Fruit fly (Drosophila melanogaster) whole organism, embryonic: ENCODE results near the gene Gk2.

Experiments
- Atf-2 ChIP-seq: fragments of 200-800 bp; sonication (Bioruptor generic); optimal IDR thresholded peaks from 2 replicates; lab custom pipeline; 2016; ENCODE audit warnings: missing biosample characterization, missing genetic modification characterization
- CG10267 ChIP-seq: fragments of 200-800 bp; sonication (Bioruptor generic); optimal IDR thresholded peaks from 2 replicates; lab custom pipeline; 2018; ENCODE audit warnings: missing biosample characterization, mild to moderate bottlenecking, missing genetic modification characterization, moderate library complexity
- CG10462 ChIP-seq: fragments of 200-800 bp; sonication (Bioruptor generic); optimal IDR thresholded peaks from 2 replicates; lab custom pipeline; 2016; ENCODE audit warnings: missing biosample characterization, missing genetic modification characterization
- CG12104 ChIP-seq: fragments of 200-800 bp; sonication (Bioruptor generic); optimal IDR thresholded peaks from 3 replicates; lab custom pipeline; 2016; ENCODE audit warnings: missing biosample characterization, missing genetic modification characterization
- CG12769 ChIP-seq: fragments of 200-800 bp; sonication (Bioruptor generic); optimal IDR thresholded peaks from 2 replicates; lab custom pipeline; 2019; ENCODE audit warnings: missing biosample characterization, mild to moderate bottlenecking, missing genetic modification characterization, moderate library complexity
- CG12942 ChIP-seq: fragments of 200-800 bp; sonication (Bioruptor generic); optimal IDR thresholded peaks from 3 replicates; lab custom pipeline; 2016; ENCODE audit warnings: missing biosample characterization, missing genetic modification characterization
- CG18011 ChIP-seq: fragments of 200-800 bp; sonication (Bioruptor generic); optimal IDR thresholded peaks from 2 replicates; lab custom pipeline; 2017; ENCODE audit warnings: missing biosample characterization, missing genetic modification characterization, mild to moderate bottlenecking, moderate library complexity, missing genotype
- CG31365 ChIP-seq: fragments of 200-800 bp; sonication (Bioruptor generic); optimal IDR thresholded peaks from 2 replicates; lab custom pipeline; 2018; ENCODE audit warnings: missing biosample characterization, mild to moderate bottlenecking, missing genetic modification characterization
- CG6683 ChIP-seq: fragments of 200-800 bp; sonication (Bioruptor generic); optimal IDR thresholded peaks from 2 replicates; lab custom pipeline; 2017; ENCODE audit warnings: missing biosample characterization, mild to moderate bottlenecking, missing genetic modification characterization, missing genetic modification reagents
- CG6791 ChIP-seq: fragments of 200-800 bp; sonication (Bioruptor generic); IDR thresholded peaks from 3 replicates; pipeline ENCODE4 v1.3.6; 2022; ENCODE audit warnings: missing biosample characterization, missing genetic modification characterization; ENCODE audit not compliant: partially characterized antibody
- CG7745 ChIP-seq: fragments of 200-800 bp; sonication (Bioruptor generic); optimal IDR thresholded peaks from 2 replicates; lab custom pipeline; 2018; ENCODE audit warnings: missing biosample characterization, mild to moderate bottlenecking, missing genetic modification characterization, moderate library complexity
- Dbx ChIP-seq: fragments of 200-800 bp; sonication (Bioruptor generic); IDR thresholded peaks from 3 replicates; pipeline ENCODE4 v1.3.6; 2022; ENCODE audit warnings: missing biosample characterization, missing genetic modification characterization
- Doc2 ChIP-seq: fragments of 200-800 bp; sonication (Bioruptor generic); IDR thresholded peaks from 2 replicates; pipeline ENCODE4 v1.3.6; 2022; ENCODE audit warnings: missing biosample characterization, missing genetic modification characterization
- E2f1 ChIP-seq: fragments of 200-800 bp; sonication (Bioruptor generic); IDR thresholded peaks from 2 replicates; pipeline ENCODE4 v1.3.6; 2022; ENCODE audit warnings: missing biosample characterization, missing genetic modification characterization
- Gsc ChIP-seq: fragments of 200-800 bp; sonication (Bioruptor generic); IDR thresholded peaks from 2 replicates; pipeline ENCODE4 v1.3.6; 2022; ENCODE audit warnings: missing biosample characterization, missing genetic modification characterization
- Hr3 ChIP-seq: fragments of 200-800 bp; sonication (Bioruptor generic); optimal IDR thresholded peaks from 3 replicates; lab custom pipeline; 2016; ENCODE audit warnings: missing biosample characterization, missing genetic modification characterization
- Hsf ChIP-seq: fragments of 200-800 bp; sonication (Bioruptor generic); optimal IDR thresholded peaks from 3 replicates; lab custom pipeline; 2016; ENCODE audit warnings: missing biosample characterization, missing genetic modification characterization
- Max ChIP-seq: fragments of 200-800 bp; sonication (Bioruptor generic); optimal IDR thresholded peaks from 2 replicates; lab custom pipeline; 2016; ENCODE audit warnings: missing biosample characterization, mild to moderate bottlenecking, missing genetic modification characterization
- NFAT ChIP-seq: fragments of 200-800 bp; sonication (Bioruptor generic); IDR thresholded peaks from 2 replicates; pipeline ENCODE4 v1.3.6; 2022; ENCODE audit warnings: missing biosample characterization, missing genetic modification characterization
- NfI ChIP-seq: fragments of 200-800 bp; sonication (Bioruptor generic); optimal IDR thresholded peaks from 3 replicates; lab custom pipeline; 2018; ENCODE audit warnings: missing biosample characterization, mild to moderate bottlenecking, missing genetic modification characterization, moderate library complexity
- Trl ChIP-seq, 3 experiments: fragments of >200 bp in 2 of 3; fragments of 200-800 bp in 1 of 3; sonication (Bioruptor generic) in 1 of 3; optimal IDR thresholded peaks; 2 replicates in 1 of 3; 3 replicates in 2 of 3; lab custom pipeline; 2016 to 2017; ENCODE audit warnings: missing biosample characterization in 1 of 3, missing genetic modification characterization in 1 of 3
- ash1 ChIP-seq: fragments of 200-800 bp; sonication (Bioruptor generic); optimal IDR thresholded peaks from 2 replicates; lab custom pipeline; 2018; ENCODE audit warnings: missing biosample characterization, mild to moderate bottlenecking, missing genetic modification characterization
- az2 ChIP-seq: fragments of 200-800 bp; sonication (Bioruptor generic); optimal IDR thresholded peaks from 3 replicates; lab custom pipeline; 2016; ENCODE audit warnings: missing biosample characterization, missing genetic modification characterization
- bab2 ChIP-seq: fragments of 200-800 bp; sonication (Bioruptor generic); optimal IDR thresholded peaks from 2 replicates; lab custom pipeline; 2016; ENCODE audit warnings: missing biosample characterization, missing genetic modification characterization
- bowl ChIP-seq: fragments of 200-800 bp; sonication (Bioruptor generic); IDR thresholded peaks from 2 replicates; pipeline ENCODE4 v1.3.6; 2022; ENCODE audit warnings: missing biosample characterization, missing genetic modification characterization
- btn ChIP-seq: fragments of 200-800 bp; sonication (Bioruptor generic); optimal IDR thresholded peaks from 2 replicates; lab custom pipeline; 2016; ENCODE audit warnings: missing biosample characterization, missing genetic modification characterization
- caup ChIP-seq: fragments of 200-800 bp; sonication (Bioruptor generic); optimal IDR thresholded peaks from 3 replicates; lab custom pipeline; 2017; ENCODE audit warnings: missing biosample characterization, mild to moderate bottlenecking, missing genetic modification characterization, moderate library complexity; ENCODE audit not compliant: severe bottlenecking
- chn ChIP-seq: fragments of 200-800 bp; sonication (Bioruptor generic); optimal IDR thresholded peaks from 2 replicates; lab custom pipeline; 2016; ENCODE audit warnings: missing biosample characterization, missing genetic modification characterization
- dati ChIP-seq: fragments of 200-800 bp; sonication (Bioruptor generic); IDR thresholded peaks from 2 replicates; pipeline ENCODE4 v1.3.6; 2022; ENCODE audit warnings: missing biosample characterization, missing genetic modification characterization
- disco-r ChIP-seq: fragments of 200-800 bp; sonication (Bioruptor generic); optimal IDR thresholded peaks from 2 replicates; lab custom pipeline; 2016; ENCODE audit warnings: missing biosample characterization, missing genetic modification characterization
- ems ChIP-seq: fragments of 200-800 bp; sonication (Bioruptor generic); optimal IDR thresholded peaks from 3 replicates; lab custom pipeline; 2016; ENCODE audit warnings: missing biosample characterization, missing genetic modification characterization
- en ChIP-seq: fragments of 200-800 bp; sonication (Bioruptor generic); optimal IDR thresholded peaks from 2 replicates; lab custom pipeline; 2016; ENCODE audit warnings: missing biosample characterization, missing genetic modification characterization
- exex ChIP-seq: fragments of 200-800 bp; sonication (Bioruptor generic); optimal IDR thresholded peaks from 4 replicates; lab custom pipeline; 2018; ENCODE audit warnings: missing biosample characterization, mild to moderate bottlenecking, missing genetic modification characterization, moderate library complexity
- gce ChIP-seq: fragments of 200-800 bp; sonication (Bioruptor generic); IDR thresholded peaks from 3 replicates; pipeline ENCODE4 v1.3.6; 2022; ENCODE audit warnings: missing biosample characterization, missing genetic modification characterization
- jigr1 ChIP-seq: fragments of 200-800 bp; sonication (Bioruptor generic); IDR thresholded peaks from 3 replicates; pipeline ENCODE4 v1.3.6; 2022; ENCODE audit warnings: missing biosample characterization, missing genetic modification characterization
- klu ChIP-seq: fragments of 200-800 bp; sonication (Bioruptor generic); IDR thresholded peaks from 2 replicates; pipeline ENCODE4 v1.3.6; 2022; ENCODE audit warnings: missing biosample characterization, missing genetic modification characterization
- knrl ChIP-seq: fragments of 200-800 bp; sonication (Bioruptor generic); IDR thresholded peaks from 3 replicates; pipeline ENCODE4 v1.3.6; 2022; ENCODE audit warnings: missing biosample characterization, missing genetic modification characterization; ENCODE audit not compliant: partially characterized antibody
- nom ChIP-seq: fragments of 200-800 bp; sonication (Bioruptor generic); optimal IDR thresholded peaks from 2 replicates; lab custom pipeline; 2017; ENCODE audit warnings: missing biosample characterization, missing genetic modification characterization, mild to moderate bottlenecking, moderate library complexity, missing genetic modification reagents
- pfk ChIP-seq: fragments of 200-800 bp; sonication (Bioruptor generic); optimal IDR thresholded peaks from 2 replicates; lab custom pipeline; 2018; ENCODE audit warnings: missing biosample characterization, mild to moderate bottlenecking, missing genetic modification characterization, moderate library complexity
- pho ChIP-seq: fragments of 200-800 bp; sonication (Bioruptor generic); optimal IDR thresholded peaks from 2 replicates; lab custom pipeline; 2016; ENCODE audit warnings: missing biosample characterization, missing genetic modification characterization
- pzg ChIP-seq: fragments of 200-800 bp; sonication (Bioruptor generic); optimal IDR thresholded peaks from 3 replicates; lab custom pipeline; 2018; ENCODE audit warnings: missing biosample characterization, mild to moderate bottlenecking, missing genetic modification characterization, moderate library complexity
- repo ChIP-seq: fragments of 200-800 bp; sonication (Bioruptor generic); optimal IDR thresholded peaks from 2 replicates; lab custom pipeline; 2016; ENCODE audit warnings: missing biosample characterization, missing genetic modification characterization
- row ChIP-seq: fragments of 200-800 bp; sonication (Bioruptor generic); IDR thresholded peaks from 3 replicates; pipeline ENCODE4 v1.3.6; 2022; ENCODE audit warnings: missing biosample characterization, missing genetic modification characterization
- sd ChIP-seq: fragments of 200-800 bp; sonication (Bioruptor generic); optimal IDR thresholded peaks from 3 replicates; lab custom pipeline; 2018; ENCODE audit warnings: missing biosample characterization, mild to moderate bottlenecking, missing genetic modification characterization, moderate library complexity
- sima ChIP-seq: fragments of 200-800 bp; sonication (Bioruptor generic); optimal IDR thresholded peaks from 2 replicates; lab custom pipeline; 2016; ENCODE audit warnings: missing biosample characterization, missing genetic modification characterization
- stc ChIP-seq: fragments of 200-800 bp; sonication (Bioruptor generic); IDR thresholded peaks from 2 replicates; pipeline ENCODE4 v1.3.6; 2022; ENCODE audit warnings: missing biosample characterization, missing genetic modification characterization
- stwl ChIP-seq: fragments of 200-800 bp; sonication (Bioruptor generic); optimal IDR thresholded peaks from 3 replicates; lab custom pipeline; 2018; ENCODE audit warnings: missing biosample characterization, mild to moderate bottlenecking, missing genetic modification characterization, moderate library complexity
- sug ChIP-seq: fragments of 200-800 bp; optimal IDR thresholded peaks from 2 replicates; lab custom pipeline; 2019; ENCODE audit warnings: missing biosample characterization, mild to moderate bottlenecking, missing genetic modification characterization, moderate library complexity

Gene Gk2

dm6 chr3L:1789339-1789738, 51.1 kb downstream of the Gk2 start (continued):
- TF ChIP-seq btn (GFP tag; lab: Kevin White, UChicago) (no peak), exex (tag; lab: Kevin White, UChicago) (peak; percentile 69), sima (GFP tag; lab: Kevin White, UChicago) (no peak), sd (tag; lab: Kevin White, UChicago) (peak; percentile 78), Trl (optimal IDR thresholded peaks at IDR 0.05; lab: Kevin White, UChicago) (no peak), Trl (GFP tag; optimal IDR thresholded peaks at IDR 0.05; lab: Kevin White, UChicago) (no peak), sug (tag; lab: Kevin White, UChicago) (peak; percentile 66), pfk (peak; percentile 55), ash1 (GFP tag; lab: Kevin White, UChicago) (no peak)

dm6 chr3L:1794164-1794942, 56.1 kb downstream of the Gk2 start:
- TF ChIP-seq CG6791 (GFP tag; lab: Robert Waterston, UW) (no peak), E2f1 (GFP tag; lab: Robert Waterston, UW) (no peak; the same call in 1 of the 2 replicates), Hsf (no peak), CG18011 (GFP tag; lab: Kevin White, UChicago) (no peak), NfI (peak; percentile 45), pzg (peak; percentile 14), CG10267 (no peak), pho (GFP tag; lab: Kevin White, UChicago) (no peak), Atf-2 (GFP tag; lab: Kevin White, UChicago) (no peak), Dbx (peak; percentile 61; the same call in 1 of the 3 replicates), ems (GFP tag; lab: Kevin White, UChicago) (no peak), CG31365 (tag; lab: Kevin White, UChicago) (no peak), CG12942 (no peak), Doc2 (GFP tag; lab: Robert Waterston, UW) (no peak), Gsc (GFP tag; lab: Robert Waterston, UW) (no peak), repo (no peak), stwl (tag; lab: Kevin White, UChicago) (no peak), row (GFP tag; lab: Robert Waterston, UW) (no peak), gce (no peak), CG6683 (GFP tag; lab: Kevin White, UChicago) (no peak), knrl (GFP tag; lab: Robert Waterston, UW) (peak; percentile 36; the same call in 1 of the 3 replicates), CG12104 (GFP tag; lab: Kevin White, UChicago) (peak; percentile 14), stc (GFP tag; lab: Robert Waterston, UW) (no peak), Max (GFP tag; lab: Kevin White, UChicago) (no peak), caup (GFP tag; lab: Kevin White, UChicago) (peak; percentile 81), Hr3 (GFP tag; lab: Kevin White, UChicago) (no peak), CG7745 (no peak), az2 (GFP tag; lab: Kevin White, UChicago) (no peak), bowl (GFP tag; lab: Robert Waterston, UW) (peak; percentile 48; the same call in 1 of the 2 replicates), chn (no peak), NFAT (GFP tag; lab: Robert Waterston, UW) (no peak), jigr1 (GFP tag; lab: Robert Waterston, UW) (no peak), CG12769 (no peak), disco-r (GFP tag; lab: Kevin White, UChicago) (no peak), dati (GFP tag; lab: Robert Waterston, UW) (no peak), bab2 (GFP tag; lab: Kevin White, UChicago) (no peak), en (no peak), CG10462 (GFP tag; lab: Kevin White, UChicago) (no peak), klu (no peak), nom (GFP tag; lab: Kevin White, UChicago) (no peak)
